Worm (Caenorhabditis elegans) whole organism, L2 larva: ENCODE data around the gene D2045.9.

Source experiments
- F13H6.1 ChIP-seq: sonication (generic microtip); optimal IDR thresholded peaks from 2 replicates; lab custom pipeline; 2016; ENCODE audit warnings: missing genetic modification characterization, missing compliant biosample characterization
- Y55F3AM.14 ChIP-seq: fragments of 200-800 bp; sonication (Bioruptor generic); optimal IDR thresholded peaks from 2 replicates; lab custom pipeline; 2018; ENCODE audit warnings: mild to moderate bottlenecking, missing genetic modification characterization, missing compliant biosample characterization
- ama-1 ChIP-seq: fragments of 150-350 bp; optimal IDR thresholded peaks from 2 replicates; lab custom pipeline; 2018; ENCODE audit warnings: inconsistent platforms
- blmp-1 ChIP-seq: sonication (generic microtip); optimal IDR thresholded peaks from 2 replicates; lab custom pipeline; 2017; ENCODE audit warnings: missing genetic modification characterization, mild to moderate bottlenecking, missing compliant biosample characterization, antibody characterized with exemption, moderate library complexity; ENCODE audit not compliant: insufficient read depth
- elt-1 ChIP-seq: fragments of 150-350 bp; optimal IDR thresholded peaks from 2 replicates; lab custom pipeline; 2014; ENCODE audit warnings: missing biosample characterization, missing genetic modification characterization
- lin-39 ChIP-seq: fragments of 150-350 bp; optimal IDR thresholded peaks from 2 replicates; lab custom pipeline; 2014; ENCODE audit warnings: missing biosample characterization, missing genetic modification reagents, missing genetic modification characterization
- lsy-2 ChIP-seq, 2 experiments: fragments of 150-350 bp in 1 of 2; sonication (generic microtip) in 1 of 2; optimal IDR thresholded peaks; 2 replicates each; lab custom pipeline; 2014 to 2017; ENCODE audit warnings: missing biosample characterization in 2 of 2, missing genetic modification characterization in 2 of 2
- nhr-10 ChIP-seq: sonication (generic microtip); optimal IDR thresholded peaks from 2 replicates; lab custom pipeline; 2017; ENCODE audit warnings: missing biosample characterization, missing genetic modification characterization
- nhr-11 ChIP-seq: fragments of 150-350 bp; optimal IDR thresholded peaks from 2 replicates; lab custom pipeline; 2014; ENCODE audit warnings: missing biosample characterization, missing genetic modification characterization
- nhr-129 ChIP-seq: fragments of 150-350 bp; optimal IDR thresholded peaks from 2 replicates; lab custom pipeline; 2014; ENCODE audit warnings: missing biosample characterization, missing genetic modification characterization
- nhr-77 ChIP-seq: fragments of 150-350 bp; optimal IDR thresholded peaks from 2 replicates; lab custom pipeline; 2014; ENCODE audit warnings: missing biosample characterization, missing genetic modification characterization
- sem-4 ChIP-seq: fragments of 150-350 bp; optimal IDR thresholded peaks from 2 replicates; lab custom pipeline; 2014; ENCODE audit warnings: missing biosample characterization, missing genetic modification reagents, missing genetic modification characterization
- snpc-4 ChIP-seq: fragments of 150-350 bp; optimal IDR thresholded peaks from 2 replicates; lab custom pipeline; 2014; ENCODE audit warnings: missing biosample characterization, missing genetic modification characterization
- ztf-4 ChIP-seq: fragments of 150-350 bp; optimal IDR thresholded peaks from 2 replicates; lab custom pipeline; 2014; ENCODE audit warnings: missing biosample characterization, missing genetic modification characterization

D2045.9 gene

DNA sequence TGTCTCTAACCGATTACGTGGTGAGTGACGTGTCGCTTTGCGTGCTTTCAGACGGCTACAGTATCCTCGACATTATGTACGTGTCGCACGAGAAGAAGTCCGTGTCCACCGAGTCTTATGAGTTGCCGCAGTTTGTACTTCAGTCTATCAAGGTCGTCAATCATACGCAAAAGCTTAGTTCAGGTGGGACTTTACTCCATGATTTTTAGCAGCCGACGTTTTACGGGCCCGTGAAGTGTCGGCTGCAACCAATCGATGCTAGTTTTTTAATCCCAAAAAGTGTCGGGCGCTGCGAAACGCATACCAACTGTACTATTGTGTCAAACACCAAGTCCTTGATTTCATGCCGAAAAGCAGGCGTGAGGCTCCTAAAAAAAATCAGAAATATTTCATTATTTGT lies 49.8 kb downstream of the D2045.9 start:
- TF ChIP-seq nhr-77 (tag; lab: Kevin White, UChicago) (no peak), snpc-4 (tag; lab: Kevin White, UChicago) (peak; percentile 35)

DNA sequence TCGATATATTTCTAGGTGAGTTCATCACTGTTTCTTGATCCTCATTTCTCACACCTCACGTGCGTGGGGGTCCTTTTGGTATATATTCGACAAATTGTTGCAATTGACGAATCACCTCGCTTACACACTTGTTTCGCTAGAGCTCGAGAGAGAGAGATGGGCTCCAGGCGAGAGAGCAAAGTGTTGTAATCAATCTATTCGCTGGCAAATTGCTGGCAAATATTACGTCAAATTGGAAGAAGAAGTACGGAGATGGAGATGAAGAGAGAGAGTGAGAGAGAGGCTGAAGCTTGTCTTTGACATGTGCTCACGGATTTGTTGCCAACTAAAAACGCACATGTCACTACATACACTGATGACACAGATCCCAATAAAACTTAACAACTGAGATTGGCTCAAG lies 50.9 kb downstream of the D2045.9 start:
- TF ChIP-seq nhr-129 (peak; percentile 72), nhr-11 (tag; lab: Kevin White, UChicago) (no peak), sem-4 (tag; lab: Kevin White, UChicago) (no peak), Y55F3AM.14 (no peak), ztf-4 (peak; percentile 30), F13H6.1 (tag; lab: Kevin White, UChicago) (peak; percentile 31), lsy-2 (tag; optimal IDR thresholded peaks at IDR 0.05; lab: Kevin White, UChicago) (peak in 1 of 2 experiments; percentile 45), nhr-10 (tag; lab: Kevin White, UChicago) (no peak), lin-39 (tag; lab: Kevin White, UChicago) (no peak), blmp-1 (tag; lab: Kevin White, UChicago) (no peak)

DNA sequence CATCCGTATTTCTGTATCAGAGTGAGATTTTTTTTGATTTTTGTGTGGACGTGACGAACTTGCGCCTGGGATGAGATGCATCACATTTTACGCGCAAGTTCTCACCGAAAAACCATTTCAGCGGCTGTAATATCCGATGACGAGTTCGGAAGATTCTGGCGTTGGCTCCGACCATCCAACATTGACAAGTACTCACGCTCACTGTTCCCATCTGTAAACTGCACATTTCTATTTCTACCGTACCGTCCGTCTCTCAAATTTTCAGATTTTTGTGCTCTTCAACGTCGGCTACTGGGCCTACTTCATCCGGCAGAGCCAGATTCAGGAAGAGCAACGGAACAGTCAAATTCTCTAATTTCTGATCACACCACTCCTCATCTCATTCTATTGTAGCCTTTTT lies 52.4 kb downstream of the D2045.9 start:
- TF ChIP-seq elt-1 (no peak), ama-1 (lab: Kevin White, UChicago) (no peak)
